Worm (Caenorhabditis elegans): ENCODE data around the gene arrd-12.

DNA sequence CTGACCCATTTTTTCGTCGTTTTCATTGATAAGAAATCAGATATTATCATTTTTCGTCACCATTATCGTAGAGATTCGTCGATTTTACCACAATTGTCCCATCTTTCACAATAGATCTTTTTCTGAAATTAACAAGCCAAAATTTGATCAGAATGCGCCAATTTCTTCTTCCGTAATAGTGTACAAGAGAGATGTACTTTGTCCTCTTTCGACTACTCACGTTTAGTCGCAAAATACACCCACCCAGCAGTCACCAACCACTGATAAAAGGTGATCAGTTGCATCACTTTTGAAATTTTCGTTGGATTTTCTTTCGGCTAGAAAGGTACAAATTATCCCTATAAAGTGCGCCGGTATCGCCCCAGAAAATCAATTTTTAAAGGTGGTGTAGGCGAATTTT, 33.5 kb upstream of the arrd-12 start:
- no peak for TF ChIP-seq elt-3 (tag; optimal IDR thresholded peaks at IDR 0.05)
- no peak for TF ChIP-seq nhr-12 (tag; optimal IDR thresholded peaks at IDR 0.05)
- TF ChIP-seq elt-1 (tag; optimal IDR thresholded peaks at IDR 0.05; ENCODE audit: borderline replicate concordance, insufficient read depth), result no peak
